In the genomic region with DNA sequence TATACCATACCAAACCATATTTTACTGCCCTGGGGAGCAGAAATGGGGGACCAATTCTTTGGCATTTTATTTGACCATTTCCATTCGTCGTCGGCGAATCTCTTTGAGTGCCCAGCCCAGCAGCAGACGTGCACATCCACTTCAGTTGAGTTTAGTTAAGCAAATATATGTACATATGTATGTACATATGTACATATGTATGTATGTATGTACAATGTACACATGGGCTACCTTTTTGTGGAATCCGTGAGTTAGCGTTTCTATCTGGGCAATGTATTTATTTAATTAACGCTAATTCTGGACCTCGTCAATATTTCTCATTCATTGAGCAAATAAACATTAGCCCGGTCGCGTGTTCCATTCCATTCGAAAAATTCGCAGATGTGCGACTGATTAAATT, we compare ENCODE assay signal across 2 fruit fly cellular contexts.
A peak's percentile ranks its signal among the peaks of the same experiment; 100 is the strongest.
TF ChIP-seq lines count a peak whose summit lies in the region.

No protein-coding gene starts in this region.

- TF ChIP-seq CTCF in whole organism, embryonic (GFP tag; optimal IDR thresholded peaks at IDR 0.05; lab: Kevin White, UChicago) = no peak

TF ChIP-seq in whole organism, embryonic, 481 proteins besides CTCF, POLR2A, EP300 and RAD21 (continues in another document):
- TF ChIP-seq al (GFP tag; IDR thresholded peaks at IDR 0.05; lab: Robert Waterston, UW) (peak; percentile 24; the same call in 1 of the 2 replicates), pfk (GFP tag; optimal IDR thresholded peaks at IDR 0.05; lab: Kevin White, UChicago) (peak; percentile 31), Hmr (GFP tag; optimal IDR thresholded peaks at IDR 0.05; lab: Kevin White, UChicago) (peak; percentile 34), CG2678 (tag; optimal IDR thresholded peaks at IDR 0.05; lab: Kevin White, UChicago) (peak; percentile 45), MBD-R2 (GFP tag; IDR thresholded peaks at IDR 0.05; lab: Robert Waterston, UW) (peak; percentile 13; the same call in 1 of the 2 replicates), vvl (GFP tag; IDR thresholded peaks at IDR 0.05; lab: Robert Waterston, UW) (peak; percentile 29; the same call in 1 of the 2 replicates), stc (GFP tag; IDR thresholded peaks at IDR 0.05; lab: Robert Waterston, UW) (peak; percentile 41; the same call in 1 of the 2 replicates), Mrtf (GFP tag; IDR thresholded peaks at IDR 0.05; lab: Robert Waterston, UW) (0 out of 3 replicates have a peak, but pooled peaks have one; percentile 11), Atf3 (GFP tag; optimal IDR thresholded peaks at IDR 0.05; lab: Kevin White, UChicago) (no peak), lab (GFP tag; optimal IDR thresholded peaks at IDR 0.05; lab: Kevin White, UChicago) (peak; percentile 46), CG4617 (GFP tag; optimal IDR thresholded peaks at IDR 0.05; lab: Kevin White, UChicago; ENCODE audit: borderline replicate concordance) (no peak), CG6813 (GFP tag; optimal IDR thresholded peaks at IDR 0.05; lab: Kevin White, UChicago) (peak; percentile 47), Asciz (GFP tag; optimal IDR thresholded peaks at IDR 0.05; lab: Kevin White, UChicago) (peak; percentile 38), CG8290 (GFP tag; optimal IDR thresholded peaks at IDR 0.05; lab: Kevin White, UChicago) (no peak), CG8290 (tag; optimal IDR thresholded peaks at IDR 0.05; lab: Kevin White, UChicago) (peak in 1 of 2 experiments; percentile 1), CG10543 (GFP tag; optimal IDR thresholded peaks at IDR 0.05; lab: Kevin White, UChicago) (peak; percentile 45), Blimp-1 (GFP tag; optimal IDR thresholded peaks at IDR 0.05; lab: Kevin White, UChicago) (peak; percentile 25), ara (GFP tag; IDR thresholded peaks at IDR 0.05; lab: Robert Waterston, UW) (0 out of 2 replicates have a peak, but pooled peaks have one; percentile 41), z (GFP tag; IDR thresholded peaks at IDR 0.05; lab: Robert Waterston, UW) (peak; percentile 50; the same call in 1 of the 3 replicates), CG14441 (GFP tag; IDR thresholded peaks at IDR 0.05; lab: Robert Waterston, UW) (peak; percentile 18; the same call in 1 of the 2 replicates), Fer1 (GFP tag; optimal IDR thresholded peaks at IDR 0.05; lab: Kevin White, UChicago) (peak; percentile 39), CG43689 (GFP tag; IDR thresholded peaks at IDR 0.05; lab: Robert Waterston, UW) (no peak), HHEX (GFP tag; optimal IDR thresholded peaks at IDR 0.05; lab: Kevin White, UChicago) (peak; percentile 6), toy (GFP tag; IDR thresholded peaks at IDR 0.05; lab: Robert Waterston, UW) (no peak), CG8089 (GFP tag; optimal IDR thresholded peaks at IDR 0.05; lab: Kevin White, UChicago) (no peak), ATbp (GFP tag; optimal IDR thresholded peaks at IDR 0.05; lab: Kevin White, UChicago) (peak; percentile 52), NFAT (GFP tag; IDR thresholded peaks at IDR 0.05; lab: Robert Waterston, UW) (0 out of 2 replicates have a peak, but pooled peaks have one; percentile 21), CG18599 (GFP tag; optimal IDR thresholded peaks at IDR 0.05; lab: Kevin White, UChicago) (peak; percentile 40), CrebB (tag; optimal IDR thresholded peaks at IDR 0.05; lab: Kevin White, UChicago) (no peak), CG15696 (tag; optimal IDR thresholded peaks at IDR 0.05; lab: Kevin White, UChicago) (peak; percentile 18), CG12104 (GFP tag; optimal IDR thresholded peaks at IDR 0.05; lab: Kevin White, UChicago) (peak; percentile 9), bsh (GFP tag; optimal IDR thresholded peaks at IDR 0.05; lab: Kevin White, UChicago) (peak in 1 of 2 experiments; percentile 30), crol (GFP tag; IDR thresholded peaks at IDR 0.05; lab: Robert Waterston, UW) (no peak), CG11695 (GFP tag; IDR thresholded peaks at IDR 0.05; lab: Robert Waterston, UW) (0 out of 3 replicates have a peak, but pooled peaks have one; percentile 30), CG12071 (GFP tag; optimal IDR thresholded peaks at IDR 0.05; lab: Kevin White, UChicago) (peak; percentile 29), CG18764 (GFP tag; optimal IDR thresholded peaks at IDR 0.05; lab: Kevin White, UChicago) (peak; percentile 2), bab2 (GFP tag; optimal IDR thresholded peaks at IDR 0.05; lab: Kevin White, UChicago) (peak; percentile 26), CG14014 (GFP tag; IDR thresholded peaks at IDR 0.05; lab: Robert Waterston, UW) (peak; percentile 60; the same call in 1 of the 2 replicates), CG15514 (GFP tag; optimal IDR thresholded peaks at IDR 0.05; lab: Kevin White, UChicago) (peak; percentile 27), Med (GFP tag; lab: Kevin White, UChicago) (peak; percentile 81)

TF ChIP-seq in whole organism, prepupa, 60 proteins besides CTCF, POLR2A, EP300 and RAD21:
- no peak for TF ChIP-seq eg (GFP tag; IDR thresholded peaks at IDR 0.05; lab: Robert Waterston, UW)
- peak; percentile 74 for TF ChIP-seq fkh (GFP tag; optimal IDR thresholded peaks at IDR 0.05; lab: Kevin White, UChicago)
- peak; percentile 12 for TF ChIP-seq Eip78C (GFP tag; lab: Kevin White, UChicago)
